Fruit fly (Drosophila melanogaster) whole organism, embryonic: ENCODE results near the gene CG1024.

Source experiments
- ATbp ChIP-seq: fragments of 200-800 bp; sonication (Bioruptor generic); optimal IDR thresholded peaks from 2 replicates; lab custom pipeline; 2017; ENCODE audit warnings: missing biosample characterization, mild to moderate bottlenecking, missing genetic modification characterization, missing genetic modification reagents
- CG10959 ChIP-seq: fragments of 200-800 bp; sonication (Bioruptor generic); IDR thresholded peaks from 2 replicates; pipeline ENCODE4 v1.3.6; 2022; ENCODE audit warnings: missing biosample characterization, missing genetic modification characterization
- CG10979 ChIP-seq: fragments of 200-800 bp; sonication (Bioruptor generic); optimal IDR thresholded peaks from 2 replicates; lab custom pipeline; 2018; ENCODE audit warnings: missing biosample characterization, mild to moderate bottlenecking, missing genetic modification characterization, moderate library complexity
- CG11560 ChIP-seq: fragments of 200-800 bp; sonication (Bioruptor generic); IDR thresholded peaks from 3 replicates; pipeline ENCODE4 v1.3.6; 2022; ENCODE audit warnings: missing biosample characterization, missing genetic modification characterization
- CG11695 ChIP-seq: fragments of 200-800 bp; sonication (Bioruptor generic); IDR thresholded peaks from 3 replicates; pipeline ENCODE4 v1.3.6; 2022; ENCODE audit warnings: missing biosample characterization, missing genetic modification characterization
- CG12155 ChIP-seq: fragments of 200-800 bp; sonication (Bioruptor generic); optimal IDR thresholded peaks from 3 replicates; lab custom pipeline; 2016; ENCODE audit warnings: missing biosample characterization, missing genetic modification characterization
- CG12659 ChIP-seq: fragments of 200-800 bp; sonication (Bioruptor generic); optimal IDR thresholded peaks from 3 replicates; lab custom pipeline; 2017; ENCODE audit warnings: mild to moderate bottlenecking, missing biosample characterization, missing genetic modification reagents, missing genetic modification characterization
- CG13424 ChIP-seq: fragments of 200-800 bp; sonication (Bioruptor generic); optimal IDR thresholded peaks from 2 replicates; lab custom pipeline; 2019; ENCODE audit warnings: missing biosample characterization, mild to moderate bottlenecking, missing genetic modification characterization, moderate library complexity
- CG13775 ChIP-seq: fragments of 200-800 bp; sonication (Bioruptor generic); optimal IDR thresholded peaks from 3 replicates; lab custom pipeline; 2017; ENCODE audit warnings: missing biosample characterization, mild to moderate bottlenecking, missing genetic modification characterization
- CG1529 ChIP-seq: fragments of 200-800 bp; sonication (Bioruptor generic); optimal IDR thresholded peaks from 3 replicates; lab custom pipeline; 2018; ENCODE audit warnings: missing biosample characterization, missing genetic modification characterization
- CG30403 ChIP-seq: fragments of 200-800 bp; sonication (Bioruptor generic); optimal IDR thresholded peaks from 3 replicates; lab custom pipeline; 2016; ENCODE audit warnings: missing biosample characterization, missing genetic modification characterization
- CG3726 ChIP-seq: fragments of 200-800 bp; sonication (Bioruptor generic); IDR thresholded peaks from 3 replicates; pipeline ENCODE4, ENCODE4 v1.3.6; 2022; ENCODE audit warnings: missing biosample characterization, missing genetic modification characterization
- CG6765 ChIP-seq: fragments of 200-800 bp; sonication (Bioruptor generic); optimal IDR thresholded peaks from 3 replicates; lab custom pipeline; 2017; ENCODE audit warnings: missing biosample characterization, mild to moderate bottlenecking, missing genetic modification characterization
- CG7271 ChIP-seq: fragments of 200-800 bp; sonication (Bioruptor generic); optimal IDR thresholded peaks from 2 replicates; lab custom pipeline; 2018; ENCODE audit warnings: missing biosample characterization, mild to moderate bottlenecking, missing genetic modification characterization, moderate library complexity
- CG9876 ChIP-seq: fragments of 200-800 bp; sonication (Bioruptor generic); optimal IDR thresholded peaks from 2 replicates; lab custom pipeline; 2016; ENCODE audit warnings: missing biosample characterization, missing genetic modification characterization
- CHES-1-like ChIP-seq: fragments of 200-800 bp; sonication (Bioruptor generic); optimal IDR thresholded peaks from 2 replicates; lab custom pipeline; 2016; ENCODE audit warnings: missing biosample characterization, missing genetic modification characterization
- Camta ChIP-seq: fragments of 200-800 bp; sonication (Bioruptor generic); optimal IDR thresholded peaks from 2 replicates; lab custom pipeline; 2016; ENCODE audit warnings: missing biosample characterization, missing genetic modification characterization
- D19A ChIP-seq: fragments of 200-800 bp; optimal IDR thresholded peaks from 3 replicates; lab custom pipeline; 2019; ENCODE audit warnings: missing biosample characterization, mild to moderate bottlenecking, missing genetic modification characterization, moderate library complexity
- Dp ChIP-seq: fragments of 200-800 bp; sonication (Bioruptor generic); optimal IDR thresholded peaks from 2 replicates; lab custom pipeline; 2018; ENCODE audit warnings: missing biosample characterization, mild to moderate bottlenecking, missing genetic modification characterization, moderate library complexity
- Drgx ChIP-seq: fragments of 200-800 bp; sonication (Bioruptor generic); IDR thresholded peaks from 2 replicates; pipeline ENCODE4 v1.3.6; 2022; ENCODE audit warnings: missing biosample characterization, missing genetic modification characterization
- ERR ChIP-seq: fragments of 200-800 bp; sonication (Bioruptor generic); optimal IDR thresholded peaks from 2 replicates; lab custom pipeline; 2016; ENCODE audit warnings: missing biosample characterization, missing genetic modification characterization
- Elba2 ChIP-seq: fragments of 200-800 bp; sonication (Bioruptor generic); optimal IDR thresholded peaks from 3 replicates; lab custom pipeline; 2016; ENCODE audit warnings: missing biosample characterization, missing genetic modification characterization
- NC2α ChIP-seq: fragments of 200-800 bp; sonication (Bioruptor generic); optimal IDR thresholded peaks from 2 replicates; lab custom pipeline; 2016; ENCODE audit warnings: missing biosample characterization, missing genetic modification characterization
- NFAT ChIP-seq: fragments of 200-800 bp; sonication (Bioruptor generic); IDR thresholded peaks from 2 replicates; pipeline ENCODE4 v1.3.6; 2022; ENCODE audit warnings: missing biosample characterization, missing genetic modification characterization
- Sox100B ChIP-seq: fragments of 200-800 bp; sonication (Bioruptor generic); optimal IDR thresholded peaks from 3 replicates; lab custom pipeline; 2018; ENCODE audit warnings: missing biosample characterization, mild to moderate bottlenecking, missing genetic modification characterization
- Sry-δ ChIP-seq: fragments of 200-800 bp; sonication (Bioruptor generic); optimal IDR thresholded peaks from 2 replicates; lab custom pipeline; 2016; ENCODE audit warnings: missing biosample characterization, missing genetic modification characterization
- abd-A ChIP-seq: fragments of 200-800 bp; sonication (Bioruptor generic); optimal IDR thresholded peaks from 3 replicates; lab custom pipeline; 2019; ENCODE audit warnings: missing biosample characterization, mild to moderate bottlenecking, missing genetic modification characterization, moderate library complexity
- cas ChIP-seq: fragments of 200-800 bp; sonication (Bioruptor generic); IDR thresholded peaks from 2 replicates; pipeline ENCODE4 v1.3.6; 2022; ENCODE audit warnings: missing biosample characterization, missing genetic modification characterization
- cato ChIP-seq: fragments of 200-800 bp; sonication (Bioruptor generic); optimal IDR thresholded peaks from 2 replicates; lab custom pipeline; 2016; ENCODE audit warnings: missing biosample characterization, missing genetic modification characterization, borderline replicate concordance
- chif ChIP-seq, 2 experiments: fragments of 200-800 bp; sonication (Bioruptor generic); optimal IDR thresholded peaks; 3 replicates each; lab custom pipeline; 2016; ENCODE audit warnings: missing biosample characterization in 2 of 2, missing genetic modification characterization in 2 of 2
- chm ChIP-seq: fragments of 200-800 bp; sonication (Bioruptor generic); IDR thresholded peaks from 2 replicates; pipeline ENCODE4 v1.3.6; 2022; ENCODE audit warnings: missing biosample characterization, missing genetic modification characterization
- da ChIP-seq: fragments of 200-800 bp; sonication (Bioruptor generic); optimal IDR thresholded peaks from 2 replicates; lab custom pipeline; 2016; ENCODE audit warnings: missing biosample characterization, missing genetic modification characterization
- dpn ChIP-seq, 2 experiments: fragments of 200-800 bp; sonication (Bioruptor generic); optimal IDR thresholded peaks; 3 replicates each; lab custom pipeline; 2016; ENCODE audit warnings: missing biosample characterization in 2 of 2, missing genetic modification characterization in 2 of 2
- gro ChIP-seq: fragments of 200-800 bp; sonication (Bioruptor generic); optimal IDR thresholded peaks from 2 replicates; lab custom pipeline; 2016; ENCODE audit warnings: missing biosample characterization, missing genetic modification characterization
- gt ChIP-seq: fragments of 200-800 bp; sonication (Bioruptor generic); IDR thresholded peaks from 2 replicates; pipeline ENCODE4 v1.3.6; 2022; ENCODE audit warnings: missing biosample characterization, missing genetic modification characterization
- insv ChIP-seq, 2 experiments: fragments of 200-800 bp; sonication (Bioruptor generic); optimal IDR thresholded peaks; 3 replicates each; lab custom pipeline; 2016 to 2018; ENCODE audit warnings: missing biosample characterization in 2 of 2, missing genetic modification characterization in 2 of 2
- knrl ChIP-seq: fragments of 200-800 bp; sonication (Bioruptor generic); IDR thresholded peaks from 3 replicates; pipeline ENCODE4 v1.3.6; 2022; ENCODE audit warnings: missing biosample characterization, missing genetic modification characterization; ENCODE audit not compliant: partially characterized antibody
- lbe ChIP-seq: fragments of 200-800 bp; sonication (Bioruptor generic); optimal IDR thresholded peaks from 2 replicates; lab custom pipeline; 2016; ENCODE audit warnings: missing biosample characterization, mild to moderate bottlenecking, missing genetic modification characterization
- nau ChIP-seq: fragments of 200-800 bp; sonication (Bioruptor generic); optimal IDR thresholded peaks from 3 replicates; lab custom pipeline; 2017; ENCODE audit warnings: missing biosample characterization, mild to moderate bottlenecking, missing genetic modification characterization, missing genetic modification reagents
- nerfin-2 ChIP-seq: fragments of 200-800 bp; sonication (Bioruptor generic); IDR thresholded peaks from 2 replicates; pipeline ENCODE4 v1.3.6; 2022; ENCODE audit warnings: missing biosample characterization, missing genetic modification characterization; ENCODE audit not compliant: partially characterized antibody
- pb ChIP-seq: fragments of 200-800 bp; sonication (Bioruptor generic); optimal IDR thresholded peaks from 3 replicates; lab custom pipeline; 2016; ENCODE audit warnings: missing biosample characterization, missing genetic modification characterization
- run ChIP-seq: fragments of 200-800 bp; sonication (Bioruptor generic); optimal IDR thresholded peaks from 3 replicates; lab custom pipeline; 2018; ENCODE audit warnings: missing biosample characterization, mild to moderate bottlenecking, missing genetic modification characterization
- salm ChIP-seq: fragments of 200-800 bp; sonication (Bioruptor generic); optimal IDR thresholded peaks from 2 replicates; lab custom pipeline; 2018; ENCODE audit warnings: missing biosample characterization, mild to moderate bottlenecking, missing genetic modification characterization
- stwl ChIP-seq: fragments of 200-800 bp; sonication (Bioruptor generic); optimal IDR thresholded peaks from 3 replicates; lab custom pipeline; 2018; ENCODE audit warnings: missing biosample characterization, mild to moderate bottlenecking, missing genetic modification characterization, moderate library complexity
- tio ChIP-seq: fragments of 200-800 bp; sonication (Bioruptor generic); optimal IDR thresholded peaks from 2 replicates; lab custom pipeline; 2017; ENCODE audit warnings: missing biosample characterization, missing genetic modification characterization, inconsistent platforms
- ttk ChIP-seq: fragments of 200-800 bp; sonication (Bioruptor generic); IDR thresholded peaks from 2 replicates; pipeline ENCODE4 v2.1.2; 2022; ENCODE audit warnings: missing biosample characterization, missing genetic modification characterization
- unpg ChIP-seq: fragments of 200-800 bp; sonication (Bioruptor generic); optimal IDR thresholded peaks from 3 replicates; lab custom pipeline; 2018; ENCODE audit warnings: missing biosample characterization, mild to moderate bottlenecking, missing genetic modification characterization, moderate library complexity

Gene CG1024

dm6 chr3R:6368100-6368499 lies 12.0 kb downstream of the CG1024 start, which contains the start of gene CG42724 (continued):
- TF ChIP-seq Elba2, result peak; percentile 17
- TF ChIP-seq CHES-1-like (GFP tag; lab: Kevin White, UChicago), result peak; percentile 88
- peak; percentile 57; the same call in 1 of the 2 replicates for TF ChIP-seq NFAT (GFP tag; lab: Robert Waterston, UW)
- no peak for TF ChIP-seq nerfin-2
- no peak for TF ChIP-seq gt (GFP tag; lab: Robert Waterston, UW)
- peak; percentile 67 for TF ChIP-seq CG12659 (GFP tag; lab: Kevin White, UChicago)
- peak; percentile 24 for TF ChIP-seq Dp (GFP tag; lab: Kevin White, UChicago)
- TF ChIP-seq CG13775 (GFP tag; lab: Kevin White, UChicago), result peak; percentile 36
- peak; percentile 9 for TF ChIP-seq pb (GFP tag; lab: Kevin White, UChicago)
- TF ChIP-seq stwl (tag; lab: Kevin White, UChicago), result peak; percentile 57
- TF ChIP-seq knrl (GFP tag; lab: Robert Waterston, UW), result peak; percentile 51; the same call in 2 of the 3 replicates

- no peak for TF ChIP-seq unpg (GFP tag; lab: Kevin White, UChicago)
- no peak for TF ChIP-seq gro (GFP tag; lab: Kevin White, UChicago)
- no peak for TF ChIP-seq Elba2
- TF ChIP-seq chm, result no peak
- no peak for TF ChIP-seq CG11695
- no peak for TF ChIP-seq lbe
- TF ChIP-seq CG1529 (GFP tag; lab: Kevin White, UChicago), result no peak
- TF ChIP-seq ttk, result no peak
Measured at dm6 chr3R:6354408-6354807, 25.7 kb downstream of the CG1024 start.

dm6 chr3R:6353624-6354352 lies 26.3 kb downstream of the CG1024 start:
- TF ChIP-seq lbe (peak; percentile 19), da (GFP tag; lab: Kevin White, UChicago) (no peak), CG12155 (GFP tag; lab: Kevin White, UChicago) (peak; percentile 64), dpn (GFP tag; optimal IDR thresholded peaks at IDR 0.05; lab: Kevin White, UChicago) (peak; percentile 52 to 70), CG10959 (GFP tag; lab: Robert Waterston, UW) (no peak), CG30403 (GFP tag; lab: Kevin White, UChicago) (peak; percentile 86), CG1529 (GFP tag; lab: Kevin White, UChicago) (no peak), ERR (GFP tag; lab: Kevin White, UChicago) (no peak), salm (tag; lab: Kevin White, UChicago) (peak; percentile 55), run (no peak), CG6765 (peak; percentile 60), abd-A (no peak), CG9876 (GFP tag; lab: Kevin White, UChicago) (no peak), CG10979 (tag; lab: Kevin White, UChicago) (peak; percentile 83), D19A (peak; percentile 99), CG13775 (GFP tag; lab: Kevin White, UChicago) (peak; percentile 75), tio (peak; percentile 82), cas (GFP tag; lab: Robert Waterston, UW) (no peak), Camta (GFP tag; lab: Kevin White, UChicago) (peak; percentile 49), cato (GFP tag; lab: Kevin White, UChicago) (peak; percentile 67), ATbp (GFP tag; lab: Kevin White, UChicago) (peak; percentile 72), CG13424 (tag; lab: Kevin White, UChicago) (peak; percentile 87), Sry-δ (peak; percentile 17), chif (GFP tag; optimal IDR thresholded peaks at IDR 0.05; lab: Kevin White, UChicago) (peak; percentile 55 to 81), CG3726 (GFP tag; lab: Robert Waterston, UW) (no peak), insv (GFP tag; optimal IDR thresholded peaks at IDR 0.05; lab: Kevin White, UChicago) (no peak), nau (GFP tag; lab: Kevin White, UChicago) (no peak), NC2α (GFP tag; lab: Kevin White, UChicago) (no peak), CG11560 (tag; lab: Robert Waterston, UW) (no peak), CG7271 (tag; lab: Kevin White, UChicago) (no peak), Sox100B (GFP tag; lab: Kevin White, UChicago) (peak; percentile 92), Drgx (GFP tag; lab: Robert Waterston, UW) (peak; percentile 74)
